Worm (Caenorhabditis elegans): ENCODE results near the gene cthd-1.

cthd-1 gene

DNA sequence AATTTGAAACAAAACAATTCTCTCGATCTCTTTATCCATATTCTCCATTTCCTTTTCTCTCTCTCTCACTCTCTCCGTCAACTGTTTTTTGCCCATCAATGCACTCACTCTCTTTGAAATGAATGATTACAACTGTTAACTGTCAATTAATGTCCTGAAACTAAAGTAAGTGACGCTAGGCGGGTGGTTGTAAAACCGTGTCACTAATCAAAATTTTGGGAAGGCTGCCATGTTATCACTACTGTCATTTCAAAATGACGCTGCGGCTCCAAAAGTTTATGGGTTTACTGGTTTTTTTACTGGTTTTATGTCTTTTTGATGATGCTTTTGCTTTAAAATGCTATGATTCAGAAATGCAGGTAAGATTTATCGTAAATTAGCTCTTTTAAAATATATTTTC, 1.1 kb downstream of the cthd-1 start, which contains the start of gene ZK287.9:
TSS of gene ZK287.9 (plus strand) at position 192 of the 400 bp plus-strand sequence.
- no peak for TF ChIP-seq lsy-2 (tag; optimal IDR thresholded peaks at IDR 0.05)
- TF ChIP-seq ceh-62 (tag; optimal IDR thresholded peaks at IDR 0.05) = no peak
- TF ChIP-seq rbr-2 (tag; optimal IDR thresholded peaks at IDR 0.05) = no peak
- TF ChIP-seq F26F4.8 (GFP tag; conservative IDR thresholded peaks at IDR 0.05) = no peak
- no peak for TF ChIP-seq nhr-10 (tag; optimal IDR thresholded peaks at IDR 0.05)
- TF ChIP-seq madf-5 (GFP tag; IDR thresholded peaks at IDR 0.05) = no peak
- TF ChIP-seq mxl-3 (GFP tag; optimal IDR thresholded peaks at IDR 0.05) = no peak
- TF ChIP-seq unc-62 (GFP tag; optimal IDR thresholded peaks at IDR 0.05 in 1 of 2) = peak in 1 of 2 experiments; percentile 49
- no peak for TF ChIP-seq unc-62 (tag; optimal IDR thresholded peaks at IDR 0.05)
- peak; percentile 70 for TF ChIP-seq hlh-11 (tag; optimal IDR thresholded peaks at IDR 0.05)
- TF ChIP-seq dmd-6 (GFP tag; IDR thresholded peaks at IDR 0.05) = peak; percentile 76
- TF ChIP-seq pqm-1 (tag; optimal IDR thresholded peaks at IDR 0.05) = peak; percentile 53
- TF ChIP-seq lin-38 (GFP tag; IDR thresholded peaks at IDR 0.05) = no peak
- no peak for TF ChIP-seq ces-1 (GFP tag; optimal IDR thresholded peaks at IDR 0.05)
- TF ChIP-seq duxl-1 (tag; optimal IDR thresholded peaks at IDR 0.05; ENCODE audit: poor library complexity) = no peak
- TF ChIP-seq ztf-7 (tag; optimal IDR thresholded peaks at IDR 0.05) = no peak
- no peak for TF ChIP-seq daf-12 (tag; optimal IDR thresholded peaks at IDR 0.05)
- TF ChIP-seq egl-43 (GFP tag; IDR thresholded peaks at IDR 0.05) = no peak
- no peak for TF ChIP-seq nhr-6 (tag; optimal IDR thresholded peaks at IDR 0.05)
- peak; percentile 58; the same call in 1 of the 2 replicates for TF ChIP-seq tra-1 (GFP tag; IDR thresholded peaks at IDR 0.05)
- TF ChIP-seq F10B5.3 (tag; optimal IDR thresholded peaks at IDR 0.05) = no peak
- TF ChIP-seq mep-1 (tag; optimal IDR thresholded peaks at IDR 0.05) = no peak
- TF ChIP-seq lin-15B (tag; optimal IDR thresholded peaks at IDR 0.05) = no peak
- TF ChIP-seq nhr-48 (tag; optimal IDR thresholded peaks at IDR 0.05) = no peak
- TF ChIP-seq lir-3 (tag; optimal IDR thresholded peaks at IDR 0.05) = no peak
- TF ChIP-seq mes-2 (tag; optimal IDR thresholded peaks at IDR 0.05; ENCODE audit: poor library complexity, severe bottlenecking) = no peak
- TF ChIP-seq ZK337.2 (GFP tag; IDR thresholded peaks at IDR 0.05) = no peak
- no peak for TF ChIP-seq aha-1 (tag)
- no peak for TF ChIP-seq zip-11 (GFP tag; IDR thresholded peaks at IDR 0.05)
- no peak for TF ChIP-seq lin-29 (GFP tag; IDR thresholded peaks at IDR 0.05)
- peak; percentile 83 for TF ChIP-seq php-3 (GFP tag; IDR thresholded peaks at IDR 0.05)
- no peak for TF ChIP-seq Y5F2A.4 (GFP tag; optimal IDR thresholded peaks at IDR 0.05)
- TF ChIP-seq ceh-20 (GFP tag; IDR thresholded peaks at IDR 0.05) = 0 out of 2 replicates have a peak, but pooled peaks have one; percentile 49
- no peak for TF ChIP-seq lin-1 (GFP tag; IDR thresholded peaks at IDR 0.05)
- TF ChIP-seq nhr-28 (tag; optimal IDR thresholded peaks at IDR 0.05) = peak; percentile 43
- TF ChIP-seq nhr-41 (GFP tag; IDR thresholded peaks at IDR 0.05) = no peak

DNA sequence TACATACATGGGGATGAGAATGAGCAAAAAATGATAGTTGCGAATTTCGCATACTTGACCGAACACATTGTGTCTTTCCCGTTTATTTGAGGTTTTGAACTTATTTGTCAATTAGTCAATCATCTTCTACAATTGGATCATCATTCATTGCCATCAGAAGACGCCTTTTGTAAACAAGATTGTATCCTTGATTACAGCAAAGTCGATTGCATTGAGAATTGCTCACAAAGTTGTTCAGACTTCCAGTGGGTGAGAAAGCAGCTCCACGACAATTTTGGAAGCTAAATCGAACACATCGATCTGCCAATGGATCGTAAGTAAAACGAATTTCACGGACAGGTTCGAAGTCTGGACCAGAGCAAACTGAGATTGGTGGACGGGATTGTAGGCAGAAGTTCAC, 2.2 kb downstream of the cthd-1 start:
- TF ChIP-seq unc-62 (GFP tag; optimal IDR thresholded peaks at IDR 0.05 in 1 of 2) (peak in 1 of 2 experiments; percentile 91), unc-62 (tag; optimal IDR thresholded peaks at IDR 0.05) (no peak), Y75B8A.6 (GFP tag; IDR thresholded peaks at IDR 0.05) (no peak)

DNA sequence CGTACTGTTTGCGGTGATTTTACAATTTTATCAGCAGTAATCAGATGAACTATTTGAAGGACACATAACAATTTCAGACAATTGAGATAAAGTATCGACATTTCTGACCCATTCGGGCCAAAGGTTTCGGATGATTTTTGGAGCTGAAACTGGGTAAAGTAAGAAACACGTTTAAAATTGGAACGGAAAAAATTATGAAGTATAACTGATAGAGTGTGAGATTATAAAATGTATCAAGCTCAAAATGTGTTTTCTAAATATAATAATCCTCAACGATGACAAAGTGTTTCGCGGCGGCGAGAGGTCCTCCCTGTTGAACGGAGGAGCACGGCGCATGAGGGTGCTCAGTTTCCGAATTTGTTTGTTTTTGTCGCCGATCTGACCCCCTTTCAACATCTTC, 7.5 kb downstream of the cthd-1 start, which contains the start of gene ZK287.4:
TSS of gene ZK287.4 (minus strand) at position 101 of the 400 bp plus-strand sequence.
- peak; percentile 56 for TF ChIP-seq aha-1 (tag)
- TF ChIP-seq mdt-29 (GFP tag; IDR thresholded peaks at IDR 0.05) = no peak
- no peak for TF ChIP-seq Y105C5A.15 (GFP tag; IDR thresholded peaks at IDR 0.05)

Data from whole organism, L4 larva.